Worm (Caenorhabditis elegans) whole organism, L1 larva: ENCODE measurements around the gene clc-8.

Experiments used
- aly-2 ChIP-seq: fragments of 150-350 bp; optimal IDR thresholded peaks from 2 replicates; lab custom pipeline; 2014; ENCODE audit warnings: missing biosample characterization, missing genetic modification characterization
- egl-27 ChIP-seq, 2 experiments: fragments of 150-350 bp in 1 of 2; sonication (generic microtip); optimal IDR thresholded peaks; 3 replicates each; lab custom pipeline; 2017 to 2018; ENCODE audit warnings: missing biosample characterization in 2 of 2, missing genetic modification characterization in 2 of 2, missing genetic modification reagents in 2 of 2
- fos-1 ChIP-seq: fragments of 150-350 bp; optimal IDR thresholded peaks from 2 replicates; lab custom pipeline; 2014; ENCODE audit warnings: missing biosample characterization, missing genetic modification characterization
- jun-1 ChIP-seq: fragments of 150-350 bp; optimal IDR thresholded peaks from 2 replicates; lab custom pipeline; 2014; ENCODE audit warnings: missing biosample characterization, missing genetic modification reagents, missing genetic modification characterization
- lin-13 ChIP-seq: fragments of 150-350 bp; optimal IDR thresholded peaks from 2 replicates; lab custom pipeline; 2014; ENCODE audit warnings: missing biosample characterization, missing genetic modification reagents, missing genetic modification characterization
- nhr-12 ChIP-seq: sonication (generic microtip); optimal IDR thresholded peaks from 2 replicates; lab custom pipeline; 2017; ENCODE audit warnings: missing biosample characterization, missing genetic modification characterization
- nhr-237 ChIP-seq: fragments of 150-350 bp; optimal IDR thresholded peaks from 2 replicates; lab custom pipeline; 2014; ENCODE audit warnings: missing biosample characterization, missing genetic modification characterization
- nhr-28 ChIP-seq: fragments of 150-350 bp; optimal IDR thresholded peaks from 2 replicates; lab custom pipeline; 2014; ENCODE audit warnings: missing biosample characterization, missing genetic modification characterization
- pag-3 ChIP-seq: sonication (generic microtip); optimal IDR thresholded peaks from 2 replicates; lab custom pipeline; 2017; ENCODE audit warnings: missing genetic modification characterization, mild to moderate bottlenecking, missing compliant biosample characterization, antibody characterized with exemption, borderline replicate concordance; ENCODE audit not compliant: insufficient read depth
- snpc-4 ChIP-seq: fragments of 150-350 bp; optimal IDR thresholded peaks from 2 replicates; lab custom pipeline; 2014; ENCODE audit warnings: missing biosample characterization, missing genetic modification characterization
- sox-4 ChIP-seq: sonication (generic microtip); optimal IDR thresholded peaks from 2 replicates; lab custom pipeline; 2016; ENCODE audit warnings: missing genetic modification characterization, missing compliant biosample characterization

DNA sequence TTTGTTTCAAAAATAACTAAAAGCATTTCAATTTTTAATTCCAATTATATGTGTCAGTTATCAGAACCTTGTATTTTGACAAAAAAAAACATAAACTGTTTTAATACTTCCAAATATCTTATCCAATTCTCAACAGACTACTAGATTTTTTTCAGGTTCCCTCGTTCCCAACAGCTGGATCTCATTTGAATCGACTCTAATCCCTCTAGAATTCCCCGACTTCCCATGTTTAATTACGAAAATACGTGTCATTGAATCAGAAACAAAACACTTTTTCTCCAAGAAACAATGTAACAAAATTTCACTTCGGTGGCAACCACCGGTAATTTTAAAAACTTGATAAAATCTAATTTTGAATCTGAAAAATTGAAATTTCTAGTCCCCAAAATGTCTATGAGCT, 14.7 kb upstream of the clc-8 start:
- TF ChIP-seq fos-1 (tag; lab: Kevin White, UChicago) (no peak), egl-27 (tag; optimal IDR thresholded peaks at IDR 0.05; lab: Kevin White, UChicago) (no peak), nhr-237 (no peak), sox-4 (tag; lab: Kevin White, UChicago) (no peak), nhr-12 (tag; lab: Kevin White, UChicago) (no peak), lin-13 (GFP tag; lab: Kevin White, UChicago) (no peak), snpc-4 (tag; lab: Kevin White, UChicago) (no peak), jun-1 (tag; lab: Kevin White, UChicago) (no peak), nhr-28 (tag; lab: Kevin White, UChicago) (no peak), aly-2 (tag; lab: Kevin White, UChicago) (no peak), pag-3 (tag; lab: Kevin White, UChicago) (no peak)
